Fruit fly (Drosophila melanogaster): ENCODE results near the gene Grip84.

DNA sequence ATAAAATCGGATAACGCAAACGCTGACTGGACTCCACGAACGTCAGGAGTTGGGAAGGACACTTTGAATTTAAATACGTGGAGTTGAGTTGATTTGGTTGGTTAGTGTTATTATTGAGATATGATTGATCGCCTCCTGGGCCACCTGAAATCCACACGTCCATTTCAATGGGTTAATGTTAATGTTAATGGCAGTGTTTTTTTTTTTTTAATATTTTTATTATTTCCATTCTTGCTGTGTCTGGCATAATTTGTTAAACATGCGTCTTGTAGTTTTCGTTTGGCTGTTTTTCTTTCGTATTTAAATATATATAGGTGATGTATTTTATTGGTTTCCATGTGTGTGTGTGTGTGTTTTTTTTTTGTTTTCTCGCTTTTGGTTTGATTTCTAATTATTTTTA is 33.9 kb downstream of the Grip84 start, which contains the start of gene CG12231:
- TF ChIP-seq Sox14 (GFP tag; optimal IDR thresholded peaks at IDR 0.05) (no peak), spab (GFP tag; optimal IDR thresholded peaks at IDR 0.05) (no peak), CG6854 (GFP tag; optimal IDR thresholded peaks at IDR 0.05) (no peak), CG3919 (GFP tag; optimal IDR thresholded peaks at IDR 0.05) (no peak), Hr39 (GFP tag; optimal IDR thresholded peaks at IDR 0.05) (no peak), Sox102F (GFP tag; optimal IDR thresholded peaks at IDR 0.05) (no peak), Met (GFP tag; optimal IDR thresholded peaks at IDR 0.05) (no peak), fd85E (GFP tag; optimal IDR thresholded peaks at IDR 0.05) (no peak), CG34406 (GFP tag; optimal IDR thresholded peaks at IDR 0.05) (no peak), CG7368 (GFP tag; optimal IDR thresholded peaks at IDR 0.05) (no peak)
